Worm (Caenorhabditis elegans) whole organism, L3 larva: ENCODE measurements around the gene F35E8.9.

Experiments used
- R02D3.7 ChIP-seq: fragments of 150-350 bp; optimal IDR thresholded peaks from 2 replicates; lab custom pipeline; 2014; ENCODE audit warnings: missing biosample characterization, missing genetic modification characterization
- ZK546.5 ChIP-seq: sonication (generic microtip); optimal IDR thresholded peaks from 2 replicates; lab custom pipeline; 2017; ENCODE audit warnings: missing biosample characterization, missing genetic modification characterization
- aly-2 ChIP-seq: fragments of 150-350 bp; optimal IDR thresholded peaks from 2 replicates; lab custom pipeline; 2014; ENCODE audit warnings: missing biosample characterization, missing genetic modification characterization
- ama-1 ChIP-seq: fragments of 150-350 bp; optimal IDR thresholded peaks from 2 replicates; lab custom pipeline; 2018
- ceh-82 ChIP-seq: fragments of 150-350 bp; optimal IDR thresholded peaks from 2 replicates; lab custom pipeline; 2014; ENCODE audit warnings: missing biosample characterization, missing genetic modification characterization
- ceh-9 ChIP-seq: sonication (generic microtip); optimal IDR thresholded peaks from 2 replicates; lab custom pipeline; 2018; ENCODE audit warnings: missing biosample characterization, missing genetic modification characterization
- egl-27 ChIP-seq: sonication (generic microtip); optimal IDR thresholded peaks from 4 replicates; lab custom pipeline; 2017; ENCODE audit warnings: missing biosample characterization, missing genetic modification reagents, missing genetic modification characterization
- elt-2 ChIP-seq: sonication (generic microtip); optimal IDR thresholded peaks from 2 replicates; lab custom pipeline; 2016; ENCODE audit warnings: missing genetic modification reagents, mild to moderate bottlenecking, missing genetic modification characterization, missing compliant biosample characterization
- elt-3 ChIP-seq, 3 experiments: fragments of 150-350 bp in 1 of 3; sonication (generic microtip) in 2 of 3; optimal IDR thresholded peaks; 2 replicates in 2 of 3; 4 replicates in 1 of 3; lab custom pipeline; 2014 to 2017; ENCODE audit warnings: missing biosample characterization in 3 of 3, missing genetic modification characterization in 3 of 3
- fkh-10 ChIP-seq: sonication (generic microtip); optimal IDR thresholded peaks from 2 replicates; lab custom pipeline; 2017; ENCODE audit warnings: missing biosample characterization, missing genetic modification reagents, missing genetic modification characterization
- fos-1 ChIP-seq: fragments of 150-350 bp; optimal IDR thresholded peaks from 2 replicates; lab custom pipeline; 2014; ENCODE audit warnings: missing biosample characterization, missing genetic modification characterization
- hmg-11 ChIP-seq: sonication (generic microtip); optimal IDR thresholded peaks from 2 replicates; lab custom pipeline; 2016; ENCODE audit warnings: missing genetic modification characterization, missing compliant biosample characterization
- jun-1 ChIP-seq: fragments of 150-350 bp; optimal IDR thresholded peaks from 2 replicates; lab custom pipeline; 2014; ENCODE audit warnings: missing biosample characterization, missing genetic modification reagents, missing genetic modification characterization
- lin-15B ChIP-seq: fragments of 150-350 bp; optimal IDR thresholded peaks from 2 replicates; lab custom pipeline; 2014; ENCODE audit warnings: missing biosample characterization, missing genetic modification characterization
- lin-39 ChIP-seq: fragments of 150-350 bp; optimal IDR thresholded peaks from 2 replicates; lab custom pipeline; 2018; ENCODE audit warnings: missing biosample characterization, missing genetic modification reagents, missing genetic modification characterization
- lsy-12 ChIP-seq: sonication (generic microtip); optimal IDR thresholded peaks from 2 replicates; lab custom pipeline; 2016; ENCODE audit warnings: mild to moderate bottlenecking, missing genetic modification characterization, missing compliant biosample characterization
- mdl-1 ChIP-seq: fragments of 150-350 bp; optimal IDR thresholded peaks from 2 replicates; lab custom pipeline; 2014; ENCODE audit warnings: missing biosample characterization, missing genetic modification characterization
- mml-1 ChIP-seq: fragments of 150-350 bp; sonication (generic microtip); optimal IDR thresholded peaks from 3 replicates; lab custom pipeline; 2014; ENCODE audit warnings: missing biosample characterization, missing genetic modification characterization
- nfya-1 ChIP-seq: sonication (generic microtip); optimal IDR thresholded peaks from 2 replicates; lab custom pipeline; 2017; ENCODE audit warnings: missing genetic modification characterization, mild to moderate bottlenecking, missing compliant biosample characterization, antibody characterized with exemption, moderate library complexity; ENCODE audit not compliant: insufficient read depth
- nhr-11 ChIP-seq: fragments of 150-350 bp; optimal IDR thresholded peaks from 2 replicates; lab custom pipeline; 2014; ENCODE audit warnings: missing biosample characterization, missing genetic modification characterization
- nhr-237 ChIP-seq: fragments of 150-350 bp; optimal IDR thresholded peaks from 2 replicates; lab custom pipeline; 2014; ENCODE audit warnings: missing biosample characterization, missing genetic modification characterization
- nhr-25 ChIP-seq: sonication (generic microtip); optimal IDR thresholded peaks from 2 replicates; lab custom pipeline; 2017; ENCODE audit warnings: missing biosample characterization, missing genetic modification characterization
- nhr-28 ChIP-seq: fragments of 150-350 bp; optimal IDR thresholded peaks from 2 replicates; lab custom pipeline; 2014; ENCODE audit warnings: missing biosample characterization, missing genetic modification characterization
- nhr-76 ChIP-seq: fragments of 150-350 bp; sonication (generic microtip); optimal IDR thresholded peaks from 5 replicates; lab custom pipeline; 2014; ENCODE audit warnings: missing biosample characterization, missing genetic modification characterization
- nhr-77 ChIP-seq: fragments of 150-350 bp; optimal IDR thresholded peaks from 2 replicates; lab custom pipeline; 2014; ENCODE audit warnings: missing biosample characterization, missing genetic modification characterization
- pha-4 ChIP-seq: fragments of 150-350 bp; optimal IDR thresholded peaks from 2 replicates; lab custom pipeline; 2014; ENCODE audit warnings: missing biosample characterization, missing genetic modification reagents, missing genetic modification characterization
- pqm-1 ChIP-seq: fragments of 150-350 bp; optimal IDR thresholded peaks from 2 replicates; lab custom pipeline; 2017; ENCODE audit warnings: missing biosample characterization, missing genetic modification characterization, inconsistent platforms
- sea-2 ChIP-seq: fragments of 150-350 bp; sonication (generic microtip); optimal IDR thresholded peaks from 4 replicates; lab custom pipeline; 2014; ENCODE audit warnings: missing biosample characterization, missing genetic modification reagents, missing genetic modification characterization
- skn-1 ChIP-seq: fragments of 150-350 bp; optimal IDR thresholded peaks from 2 replicates; lab custom pipeline; 2014; ENCODE audit warnings: missing biosample characterization, missing genetic modification characterization
- snpc-4 ChIP-seq: fragments of 150-350 bp; optimal IDR thresholded peaks from 2 replicates; lab custom pipeline; 2014; ENCODE audit warnings: missing biosample characterization, missing genetic modification characterization
- unc-39 ChIP-seq: sonication (generic microtip); optimal IDR thresholded peaks from 4 replicates; lab custom pipeline; 2017; ENCODE audit warnings: missing biosample characterization, missing genetic modification characterization
- ztf-4 ChIP-seq: fragments of 150-350 bp; optimal IDR thresholded peaks from 2 replicates; lab custom pipeline; 2014; ENCODE audit warnings: missing biosample characterization, missing genetic modification characterization

Gene F35E8.9

ce11 chrV:15891279-15891678 is 26.1 kb downstream of the F35E8.9 start:
- TF ChIP-seq elt-2 (peak; percentile 68), pha-4 (tag; lab: Kevin White, UChicago) (peak; percentile 77), pqm-1 (peak; percentile 73), fkh-10 (GFP tag; lab: Kevin White, UChicago) (no peak), ztf-4 (tag; lab: Kevin White, UChicago) (no peak), lin-39 (tag; lab: Kevin White, UChicago) (no peak)
- TF ChIP-seq, all 47 proteins: peak for 3

DNA sequence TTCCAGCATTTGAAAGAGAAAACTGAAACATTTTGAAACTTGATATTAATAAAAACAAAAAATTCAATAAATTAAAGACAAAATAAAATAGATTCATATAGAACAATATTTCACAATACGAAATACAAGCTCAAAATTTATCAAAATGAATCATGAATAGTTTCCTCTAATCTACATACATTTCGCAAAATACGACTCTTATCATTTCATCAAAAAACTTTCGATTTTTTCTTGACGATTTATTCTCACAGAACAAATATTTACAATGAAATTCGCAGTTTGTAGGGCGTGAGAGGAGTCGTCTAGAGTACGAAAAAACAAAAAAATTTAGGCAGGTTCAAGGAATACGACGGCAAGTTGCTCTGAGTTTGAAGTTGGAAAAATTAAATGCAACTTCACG is 27.2 kb downstream of the F35E8.9 start:
- no peak for TF ChIP-seq mml-1 (tag; lab: Kevin White, UChicago)
- peak; percentile 51 for TF ChIP-seq pha-4 (tag; lab: Kevin White, UChicago)
- peak; percentile 57 for TF ChIP-seq pqm-1
- TF ChIP-seq elt-2 = peak; percentile 72
- TF ChIP-seq, all 47 proteins: peak for 3

DNA sequence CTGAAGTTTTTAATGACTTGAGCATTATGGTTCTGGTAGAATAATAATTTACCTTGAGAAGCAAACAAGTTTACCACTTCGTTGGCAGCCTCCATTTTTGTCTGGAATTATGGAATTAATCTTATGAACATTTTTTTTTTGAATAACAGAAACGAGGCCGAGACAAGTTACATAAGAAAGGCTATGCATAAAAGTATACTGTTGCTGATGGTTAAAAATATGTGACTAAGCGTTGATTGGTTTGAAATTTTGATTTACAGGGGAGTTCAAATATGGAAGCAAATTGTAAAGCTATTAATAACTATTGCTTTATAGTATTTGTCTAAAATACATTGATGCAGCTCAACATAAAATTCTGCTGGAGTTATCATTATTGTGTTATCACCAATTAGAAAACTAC is 28.6 kb downstream of the F35E8.9 start, which contains the start of gene cgt-1:
Gene cgt-1, minus strand, starts transcription at position 101 of the 400 bp plus-strand sequence.
- TF ChIP-seq pha-4 (tag; lab: Kevin White, UChicago) (no peak), ztf-4 (tag; lab: Kevin White, UChicago) (no peak), jun-1 (tag; lab: Kevin White, UChicago) (no peak), mdl-1 (tag; lab: Kevin White, UChicago) (no peak), ZK546.5 (tag; lab: Kevin White, UChicago) (no peak), elt-2 (no peak), nhr-237 (tag; lab: Kevin White, UChicago) (no peak), mml-1 (tag; lab: Kevin White, UChicago) (no peak), skn-1 (tag; lab: Kevin White, UChicago) (no peak), ceh-82 (tag; lab: Kevin White, UChicago) (no peak), lin-39 (tag; lab: Kevin White, UChicago) (no peak), aly-2 (tag; lab: Kevin White, UChicago) (no peak), unc-39 (no peak), R02D3.7 (tag; lab: Kevin White, UChicago) (no peak), nhr-11 (tag; lab: Kevin White, UChicago) (no peak), nhr-25 (tag; lab: Kevin White, UChicago) (no peak)

- peak; percentile 33 for TF ChIP-seq fos-1 (tag; lab: Kevin White, UChicago)
- peak; percentile 70 for TF ChIP-seq jun-1 (tag; lab: Kevin White, UChicago)
- no peak for TF ChIP-seq aly-2 (tag; lab: Kevin White, UChicago)
- TF ChIP-seq nfya-1 = peak; percentile 76
- TF ChIP-seq lin-15B (tag; lab: Kevin White, UChicago) = no peak
- TF ChIP-seq nhr-76 (tag; lab: Kevin White, UChicago) = no peak
- peak; percentile 89 for TF ChIP-seq pqm-1
- TF ChIP-seq fkh-10 (GFP tag; lab: Kevin White, UChicago) = no peak
- no peak for TF ChIP-seq ceh-9 (tag; lab: Kevin White, UChicago)
- peak; percentile 16 for TF ChIP-seq pha-4 (tag; lab: Kevin White, UChicago)
- TF ChIP-seq elt-2 = peak; percentile 93
- TF ChIP-seq nhr-77 (tag; lab: Kevin White, UChicago) = no peak
Observed at ce11 chrV:15887708-15888295, 29.6 kb downstream of the F35E8.9 start.

DNA sequence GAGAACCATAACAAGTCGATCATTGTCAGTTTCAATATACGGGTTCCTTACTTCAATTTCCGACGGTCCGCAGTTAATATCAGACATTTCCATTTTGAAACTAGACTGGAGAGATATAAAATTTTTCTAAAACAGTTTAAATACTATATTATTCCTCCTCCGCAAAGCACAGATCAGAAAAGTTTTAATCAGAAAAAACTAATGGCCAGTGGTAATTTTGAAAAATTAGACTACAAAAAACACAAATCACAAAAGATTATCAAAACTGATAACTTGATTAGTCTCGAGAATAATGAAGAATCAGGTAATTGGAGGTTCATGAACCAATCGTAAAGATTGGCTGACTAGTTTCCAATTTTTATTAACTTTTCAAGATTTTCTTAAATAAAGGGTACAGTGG is 31.4 kb downstream of the F35E8.9 start, which contains the start of gene T06C12.9:
Gene T06C12.9, minus strand, starts transcription at position 101 of the 400 bp plus-strand sequence.
- TF ChIP-seq elt-2 (no peak), pqm-1 (peak; percentile 9), lin-15B (tag; lab: Kevin White, UChicago) (no peak)

DNA sequence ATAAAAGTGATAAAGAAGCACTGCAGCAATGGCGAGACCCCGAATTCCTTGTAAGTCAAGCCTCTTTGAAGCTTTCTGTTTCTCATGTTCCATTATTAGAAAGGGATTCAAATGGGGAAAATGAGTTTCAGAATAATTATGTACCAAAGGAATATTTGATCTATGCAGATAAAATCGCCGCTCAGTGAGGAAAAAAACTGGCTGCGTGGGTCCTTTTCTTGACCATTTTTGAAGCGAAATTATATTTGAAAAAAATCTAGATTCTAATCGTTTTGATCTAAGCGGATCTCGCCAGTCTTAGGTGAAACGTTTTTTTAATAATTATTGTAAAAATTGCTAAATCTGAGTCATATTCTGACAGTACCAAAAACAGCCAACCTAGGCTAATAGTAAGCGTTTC is 32.7 kb downstream of the F35E8.9 start, which contains the start of gene oac-42:
Gene oac-42, minus strand, starts transcription at position 101 of the 400 bp plus-strand sequence.
- TF ChIP-seq ZK546.5 (tag; lab: Kevin White, UChicago) (no peak), aly-2 (tag; lab: Kevin White, UChicago) (no peak), egl-27 (tag; lab: Kevin White, UChicago) (no peak), nfya-1 (no peak), nhr-25 (tag; lab: Kevin White, UChicago) (no peak), mml-1 (tag; lab: Kevin White, UChicago) (no peak), ama-1 (no peak), hmg-11 (no peak), pqm-1 (no peak), nhr-28 (no peak), sea-2 (GFP tag; lab: Kevin White, UChicago) (no peak), lsy-12 (tag; lab: Kevin White, UChicago) (no peak), elt-3 (tag; optimal IDR thresholded peaks at IDR 0.05; lab: Kevin White, UChicago) (no peak), snpc-4 (no peak)
